Fruit fly (Drosophila melanogaster): Measurements from ENCODE around the gene AP-1-2beta.

DNA sequence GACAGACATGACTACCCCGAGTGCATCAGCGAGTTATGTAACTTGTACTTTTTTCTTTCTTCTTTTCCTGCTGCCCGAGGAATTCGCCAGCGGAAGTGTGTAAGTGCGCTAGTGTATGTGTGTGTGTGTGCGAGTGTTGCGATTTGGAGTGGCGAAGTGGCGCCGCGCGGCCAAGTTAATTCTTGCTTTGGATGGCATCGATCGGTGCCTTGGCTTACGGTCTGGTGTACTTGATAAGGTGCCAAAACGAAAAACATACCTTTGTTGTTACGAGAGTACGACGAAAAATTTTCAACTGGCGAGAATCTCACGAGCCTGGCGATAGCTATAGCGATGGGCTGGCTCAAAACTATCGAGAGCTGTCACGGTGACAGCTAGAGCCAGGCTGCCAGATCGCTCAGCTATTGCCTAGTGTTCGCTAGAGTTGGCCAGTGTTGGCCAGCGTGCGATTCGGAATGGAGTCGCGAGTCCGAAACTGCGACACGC, 13.2 kb downstream of the AP-1-2beta start, which contains the start of the genes CG18809, COX6B, CG33932 and Rpp20:
- TF ChIP-seq ttk (optimal IDR thresholded peaks at IDR 0.05) (no peak), Sin3A (optimal IDR thresholded peaks at IDR 0.05) (no peak), psq (optimal IDR thresholded peaks at IDR 0.05) (no peak), insv (optimal IDR thresholded peaks at IDR 0.05) (no peak), h (optimal IDR thresholded peaks at IDR 0.05) (no peak)

Data from Kc167 (cell line).